Worm (Caenorhabditis elegans) whole organism, late embryonic: ENCODE results near the gene ost-1.

Experiments
- ceh-18 ChIP-seq: sonication (generic microtip); optimal IDR thresholded peaks from 2 replicates; lab custom pipeline; 2016; ENCODE audit warnings: missing genetic modification characterization, missing compliant biosample characterization
- ceh-22 ChIP-seq: sonication (generic microtip); optimal IDR thresholded peaks from 2 replicates; lab custom pipeline; 2017; ENCODE audit warnings: missing biosample characterization, missing genetic modification characterization
- ceh-31 ChIP-seq: sonication (generic microtip); optimal IDR thresholded peaks from 2 replicates; lab custom pipeline; 2016; ENCODE audit warnings: missing genetic modification characterization, missing compliant biosample characterization
- ceh-6 ChIP-seq: fragments of 200-800 bp; sonication (Bioruptor generic); optimal IDR thresholded peaks from 2 replicates; lab custom pipeline; 2018; ENCODE audit warnings: mild to moderate bottlenecking, missing genetic modification characterization, missing compliant biosample characterization
- dmd-4 ChIP-seq: sonication (generic microtip); optimal IDR thresholded peaks from 2 replicates; lab custom pipeline; 2016; ENCODE audit warnings: borderline replicate concordance, missing genetic modification characterization, missing compliant biosample characterization
- hlh-30 ChIP-seq: sonication (generic microtip); optimal IDR thresholded peaks from 2 replicates; lab custom pipeline; 2017; ENCODE audit warnings: antibody characterized with exemption, missing genetic modification characterization, missing compliant biosample characterization; ENCODE audit not compliant: insufficient read depth
- nfya-1 ChIP-seq: sonication (generic microtip); optimal IDR thresholded peaks from 2 replicates; lab custom pipeline; 2017; ENCODE audit warnings: missing genetic modification characterization, mild to moderate bottlenecking, missing compliant biosample characterization, antibody characterized with exemption, moderate library complexity
- nhr-11 ChIP-seq: fragments of 150-350 bp; optimal IDR thresholded peaks from 2 replicates; lab custom pipeline; 2014; ENCODE audit warnings: missing biosample characterization, missing genetic modification characterization
- npax-4 ChIP-seq: sonication (generic microtip); optimal IDR thresholded peaks from 2 replicates; lab custom pipeline; 2016; ENCODE audit warnings: missing genetic modification characterization, missing compliant biosample characterization
- pat-9 ChIP-seq: fragments of 200-800 bp; sonication (Bioruptor generic); optimal IDR thresholded peaks from 2 replicates; lab custom pipeline; 2018; ENCODE audit warnings: mild to moderate bottlenecking, missing genetic modification characterization, moderate library complexity, missing compliant biosample characterization
- pax-1 ChIP-seq: fragments of 150-350 bp; optimal IDR thresholded peaks from 2 replicates; lab custom pipeline; 2014; ENCODE audit warnings: missing biosample characterization, missing genetic modification characterization
- pqm-1 ChIP-seq: sonication (generic microtip); optimal IDR thresholded peaks from 2 replicates; lab custom pipeline; 2016; ENCODE audit warnings: missing genetic modification characterization, missing compliant biosample characterization
- unc-42 ChIP-seq: sonication (generic microtip); optimal IDR thresholded peaks from 2 replicates; lab custom pipeline; 2016; ENCODE audit warnings: missing genotype, missing genetic modification characterization, missing compliant biosample characterization
- unc-55 ChIP-seq: sonication (generic microtip); optimal IDR thresholded peaks from 2 replicates; lab custom pipeline; 2017; ENCODE audit warnings: missing biosample characterization, missing genetic modification reagents, missing genetic modification characterization

- no peak for TF ChIP-seq npax-4
- TF ChIP-seq dmd-4, result no peak
- TF ChIP-seq pqm-1, result no peak
- TF ChIP-seq ceh-18 (tag; lab: Kevin White, UChicago), result no peak
- TF ChIP-seq hlh-30 (tag; lab: Kevin White, UChicago), result no peak
- no peak for TF ChIP-seq nhr-11 (tag; lab: Kevin White, UChicago)
- no peak for TF ChIP-seq ceh-31
- no peak for TF ChIP-seq unc-42 (tag; lab: Kevin White, UChicago)
- TF ChIP-seq unc-55 (GFP tag; lab: Kevin White, UChicago), result no peak
- TF ChIP-seq nfya-1 (tag; lab: Kevin White, UChicago), result no peak
- TF ChIP-seq pat-9, result no peak
- TF ChIP-seq ceh-6 (GFP tag; lab: Kevin White, UChicago), result no peak
- TF ChIP-seq pax-1 (tag; lab: Kevin White, UChicago), result no peak
- no peak for TF ChIP-seq ceh-22 (tag; lab: Kevin White, UChicago)
Observed at ce11 chrIV:1124741-1125140, 17.5 kb downstream of the ost-1 start, which contains the start of gene perm-4.
